Worm (Caenorhabditis elegans) whole organism, L2 larva: ENCODE results near the gene tat-1.

Experiments
- F13H6.1 ChIP-seq: sonication (generic microtip); optimal IDR thresholded peaks from 2 replicates; lab custom pipeline; 2016; ENCODE audit warnings: missing genetic modification characterization, missing compliant biosample characterization
- R02D3.7 ChIP-seq: fragments of 150-350 bp; optimal IDR thresholded peaks from 2 replicates; lab custom pipeline; 2014; ENCODE audit warnings: missing biosample characterization, missing genetic modification characterization
- Y55F3AM.14 ChIP-seq: fragments of 200-800 bp; sonication (Bioruptor generic); optimal IDR thresholded peaks from 2 replicates; lab custom pipeline; 2018; ENCODE audit warnings: mild to moderate bottlenecking, missing genetic modification characterization, missing compliant biosample characterization
- alr-1 ChIP-seq: fragments of 150-350 bp; optimal IDR thresholded peaks from 2 replicates; lab custom pipeline; 2014; ENCODE audit warnings: missing biosample characterization, missing genetic modification characterization
- aly-2 ChIP-seq: fragments of 150-350 bp; optimal IDR thresholded peaks from 2 replicates; lab custom pipeline; 2014; ENCODE audit warnings: missing biosample characterization, missing genetic modification characterization
- blmp-1 ChIP-seq: sonication (generic microtip); optimal IDR thresholded peaks from 2 replicates; lab custom pipeline; 2017; ENCODE audit warnings: missing genetic modification characterization, mild to moderate bottlenecking, missing compliant biosample characterization, antibody characterized with exemption, moderate library complexity; ENCODE audit not compliant: insufficient read depth
- ceh-16 ChIP-seq: fragments of 150-350 bp; optimal IDR thresholded peaks from 2 replicates; lab custom pipeline; 2014; ENCODE audit warnings: missing biosample characterization, missing genetic modification characterization
- ceh-82 ChIP-seq: fragments of 150-350 bp; optimal IDR thresholded peaks from 2 replicates; lab custom pipeline; 2014; ENCODE audit warnings: missing biosample characterization, missing genetic modification characterization
- dmd-4 ChIP-seq: sonication (generic microtip); optimal IDR thresholded peaks from 2 replicates; lab custom pipeline; 2017; ENCODE audit warnings: missing biosample characterization, missing genetic modification characterization
- egl-27 ChIP-seq: sonication (generic microtip); optimal IDR thresholded peaks from 3 replicates; lab custom pipeline; 2017; ENCODE audit warnings: missing biosample characterization, missing genetic modification reagents, missing genetic modification characterization
- elt-1 ChIP-seq: fragments of 150-350 bp; optimal IDR thresholded peaks from 2 replicates; lab custom pipeline; 2014; ENCODE audit warnings: missing biosample characterization, missing genetic modification characterization
- elt-3 ChIP-seq: sonication (generic microtip); optimal IDR thresholded peaks from 2 replicates; lab custom pipeline; 2017; ENCODE audit warnings: missing biosample characterization, missing genetic modification characterization
- fos-1 ChIP-seq: fragments of 150-350 bp; optimal IDR thresholded peaks from 2 replicates; lab custom pipeline; 2014; ENCODE audit warnings: missing biosample characterization, missing genetic modification characterization
- gmeb-1 ChIP-seq: fragments of 150-350 bp; optimal IDR thresholded peaks from 2 replicates; lab custom pipeline; 2014; ENCODE audit warnings: missing biosample characterization, missing genetic modification characterization
- lin-11 ChIP-seq: fragments of 150-350 bp; sonication (generic microtip); optimal IDR thresholded peaks from 2 replicates; lab custom pipeline; 2014; ENCODE audit warnings: missing biosample characterization, missing genetic modification characterization, inconsistent platforms, mixed read lengths
- lin-13 ChIP-seq: fragments of 150-350 bp; optimal IDR thresholded peaks from 2 replicates; lab custom pipeline; 2014; ENCODE audit warnings: missing biosample characterization, missing genetic modification reagents, missing genetic modification characterization
- lsy-2 ChIP-seq, 2 experiments: fragments of 150-350 bp in 1 of 2; sonication (generic microtip) in 1 of 2; optimal IDR thresholded peaks; 2 replicates each; lab custom pipeline; 2014 to 2017; ENCODE audit warnings: missing biosample characterization in 2 of 2, missing genetic modification characterization in 2 of 2
- mab-5 ChIP-seq: fragments of 150-350 bp; optimal IDR thresholded peaks from 2 replicates; lab custom pipeline; 2014; ENCODE audit warnings: missing biosample characterization, missing genetic modification characterization
- mbf-1 ChIP-seq: sonication (generic microtip); optimal IDR thresholded peaks from 2 replicates; lab custom pipeline; 2017; ENCODE audit warnings: missing biosample characterization, missing genetic modification characterization
- nhr-12 ChIP-seq: fragments of 150-350 bp; optimal IDR thresholded peaks from 2 replicates; lab custom pipeline; 2014; ENCODE audit warnings: missing biosample characterization, missing genetic modification characterization
- nhr-21 ChIP-seq: fragments of 150-350 bp; optimal IDR thresholded peaks from 2 replicates; lab custom pipeline; 2014; ENCODE audit warnings: missing biosample characterization, missing genetic modification characterization
- nhr-23 ChIP-seq: fragments of 150-350 bp; optimal IDR thresholded peaks from 2 replicates; lab custom pipeline; 2014; ENCODE audit warnings: missing biosample characterization, missing genetic modification reagents, missing genetic modification characterization
- nhr-237 ChIP-seq: fragments of 150-350 bp; optimal IDR thresholded peaks from 2 replicates; lab custom pipeline; 2014; ENCODE audit warnings: missing biosample characterization, missing genetic modification characterization
- nhr-77 ChIP-seq: fragments of 150-350 bp; optimal IDR thresholded peaks from 2 replicates; lab custom pipeline; 2014; ENCODE audit warnings: missing biosample characterization, missing genetic modification characterization
- peb-1 ChIP-seq: fragments of 150-350 bp; optimal IDR thresholded peaks from 2 replicates; lab custom pipeline; 2014; ENCODE audit warnings: missing biosample characterization, missing genetic modification characterization
- sem-4 ChIP-seq: fragments of 150-350 bp; optimal IDR thresholded peaks from 2 replicates; lab custom pipeline; 2014; ENCODE audit warnings: missing biosample characterization, missing genetic modification reagents, missing genetic modification characterization
- sma-3 ChIP-seq: sonication (generic microtip); optimal IDR thresholded peaks from 2 replicates; lab custom pipeline; 2016; ENCODE audit warnings: missing genetic modification reagents, missing genetic modification characterization, missing compliant biosample characterization
- sma-9 ChIP-seq, 2 experiments: fragments of 150-350 bp in 1 of 2; sonication (generic microtip) in 1 of 2; optimal IDR thresholded peaks; 2 replicates each; lab custom pipeline; 2014 to 2016; ENCODE audit warnings: missing genetic modification characterization in 2 of 2, mild to moderate bottlenecking in 1 of 2, missing biosample characterization in 1 of 2, missing compliant biosample characterization in 1 of 2, missing genetic modification reagents in 1 of 2, moderate library complexity in 1 of 2
- snpc-4 ChIP-seq: fragments of 150-350 bp; optimal IDR thresholded peaks from 2 replicates; lab custom pipeline; 2014; ENCODE audit warnings: missing biosample characterization, missing genetic modification characterization
- unc-39 ChIP-seq: fragments of 150-350 bp; optimal IDR thresholded peaks from 2 replicates; lab custom pipeline; 2014; ENCODE audit warnings: missing biosample characterization, missing genetic modification characterization
- unc-55 ChIP-seq: fragments of 150-350 bp; sonication (generic microtip); optimal IDR thresholded peaks from 3 replicates; lab custom pipeline; 2014; ENCODE audit warnings: missing biosample characterization, missing genetic modification reagents, missing genetic modification characterization
- ztf-1 ChIP-seq: fragments of 200-800 bp; sonication (Bioruptor generic); conservative IDR thresholded peaks from 2 replicates; pipeline ENCODE4 v1.3.6; 2022; ENCODE audit warnings: missing genetic modification characterization, missing compliant biosample characterization
- ztf-11 ChIP-seq: sonication (generic microtip); optimal IDR thresholded peaks from 2 replicates; lab custom pipeline; 2017; ENCODE audit warnings: missing biosample characterization, missing genetic modification characterization
- ztf-4 ChIP-seq: fragments of 150-350 bp; optimal IDR thresholded peaks from 2 replicates; lab custom pipeline; 2014; ENCODE audit warnings: missing biosample characterization, missing genetic modification characterization

tat-1 gene

DNA sequence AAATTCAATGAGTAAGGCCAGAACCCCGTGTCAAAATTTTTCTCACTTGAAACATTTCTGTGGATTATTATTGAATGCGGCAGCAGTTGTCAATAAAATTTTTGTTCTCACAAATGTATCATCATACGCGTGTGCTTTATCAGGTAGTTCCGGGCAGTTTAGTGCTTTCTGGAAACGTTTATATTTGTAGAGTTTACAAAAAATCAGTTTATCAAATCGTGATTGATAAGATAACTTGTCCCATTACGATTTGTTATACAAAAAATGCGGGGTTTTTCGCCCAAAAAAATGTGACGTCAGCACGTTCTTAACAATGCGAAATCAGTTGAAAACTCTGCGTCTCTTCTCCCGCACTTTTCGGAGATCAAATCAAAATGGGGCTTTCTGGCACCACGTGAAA lies 23.7 kb upstream of the tat-1 start:
- TF ChIP-seq ztf-4 (tag; lab: Kevin White, UChicago) (no peak), sma-9 (GFP tag; optimal IDR thresholded peaks at IDR 0.05; lab: Kevin White, UChicago) (peak; percentile 37), sma-9 (tag; optimal IDR thresholded peaks at IDR 0.05; lab: Kevin White, UChicago) (no peak), fos-1 (tag; lab: Kevin White, UChicago) (peak; percentile 28)

DNA sequence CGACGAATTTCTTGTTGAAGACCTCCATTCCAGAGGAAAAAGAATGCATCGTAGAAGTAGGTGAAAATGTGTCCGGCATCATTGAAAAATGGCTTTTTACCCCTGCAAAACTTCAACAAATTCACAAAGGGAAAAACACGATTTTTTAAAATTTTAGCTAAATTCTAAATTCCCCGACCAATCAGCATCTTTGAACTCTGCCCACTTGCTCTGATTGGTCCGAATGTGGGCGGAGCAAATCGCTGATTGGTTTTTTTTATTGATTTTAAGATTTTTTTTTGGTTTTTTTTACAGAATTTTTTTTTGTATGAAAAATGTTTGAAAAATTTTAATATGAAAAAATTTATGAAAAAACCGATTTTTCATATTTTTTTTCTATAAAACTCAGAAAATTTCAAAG lies 22.4 kb upstream of the tat-1 start:
- TF ChIP-seq unc-55 (GFP tag; lab: Kevin White, UChicago) (no peak), nhr-237 (tag; lab: Kevin White, UChicago) (no peak), unc-39 (tag; lab: Kevin White, UChicago) (no peak), R02D3.7 (no peak), mab-5 (no peak), alr-1 (tag; lab: Kevin White, UChicago) (no peak), F13H6.1 (tag; lab: Kevin White, UChicago) (no peak), nhr-21 (tag; lab: Kevin White, UChicago) (no peak), mbf-1 (no peak), peb-1 (tag; lab: Kevin White, UChicago) (no peak), egl-27 (tag; lab: Kevin White, UChicago) (no peak), aly-2 (tag; lab: Kevin White, UChicago) (no peak), sma-9 (GFP tag; optimal IDR thresholded peaks at IDR 0.05; lab: Kevin White, UChicago) (no peak), sma-9 (tag; optimal IDR thresholded peaks at IDR 0.05; lab: Kevin White, UChicago) (no peak), gmeb-1 (tag; lab: Kevin White, UChicago) (no peak), ztf-11 (no peak)

DNA sequence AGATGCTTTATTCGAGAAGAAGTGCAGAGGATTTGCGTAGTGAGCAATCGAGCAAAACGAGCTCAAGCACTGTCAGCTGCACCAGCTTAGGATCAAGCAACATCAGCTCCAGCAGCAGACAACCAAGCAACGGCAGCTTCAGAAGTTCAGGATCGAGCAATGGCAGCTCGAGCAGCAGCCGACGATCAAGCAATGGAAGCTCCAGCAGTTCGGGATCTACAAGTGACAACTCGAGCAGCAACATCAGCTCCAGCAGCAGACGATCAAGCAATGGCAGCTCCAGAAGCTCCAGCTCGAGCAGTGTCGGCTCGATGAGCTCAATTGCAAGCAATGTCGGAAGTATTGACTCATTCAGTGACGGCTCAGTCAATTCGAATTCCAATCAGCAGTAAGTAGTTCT lies 17.5 kb upstream of the tat-1 start:
- no peak for TF ChIP-seq blmp-1 (tag; lab: Kevin White, UChicago)

ce11 chrIII:12437020-12437419 lies 15.5 kb upstream of the tat-1 start:
- no peak for TF ChIP-seq lsy-2 (tag; optimal IDR thresholded peaks at IDR 0.05; lab: Kevin White, UChicago)
- no peak for TF ChIP-seq snpc-4 (tag; lab: Kevin White, UChicago)
- TF ChIP-seq ztf-1, result no peak
- no peak for TF ChIP-seq sma-3
- no peak for TF ChIP-seq egl-27 (tag; lab: Kevin White, UChicago)
- TF ChIP-seq ceh-16, result no peak
- no peak for TF ChIP-seq elt-1 (tag; lab: Kevin White, UChicago)
- no peak for TF ChIP-seq nhr-77 (tag; lab: Kevin White, UChicago)
- no peak for TF ChIP-seq lin-13 (GFP tag; lab: Kevin White, UChicago)
- TF ChIP-seq alr-1 (tag; lab: Kevin White, UChicago), result no peak
- TF ChIP-seq dmd-4, result no peak
- TF ChIP-seq ceh-82 (tag; lab: Kevin White, UChicago), result no peak
- no peak for TF ChIP-seq sem-4 (tag; lab: Kevin White, UChicago)
- TF ChIP-seq ztf-11, result no peak
- no peak for TF ChIP-seq lin-11
- TF ChIP-seq elt-3 (tag; lab: Kevin White, UChicago), result no peak
- TF ChIP-seq aly-2 (tag; lab: Kevin White, UChicago), result no peak
- TF ChIP-seq Y55F3AM.14, result no peak
- no peak for TF ChIP-seq nhr-21 (tag; lab: Kevin White, UChicago)
- TF ChIP-seq nhr-23 (tag; lab: Kevin White, UChicago), result no peak

DNA sequence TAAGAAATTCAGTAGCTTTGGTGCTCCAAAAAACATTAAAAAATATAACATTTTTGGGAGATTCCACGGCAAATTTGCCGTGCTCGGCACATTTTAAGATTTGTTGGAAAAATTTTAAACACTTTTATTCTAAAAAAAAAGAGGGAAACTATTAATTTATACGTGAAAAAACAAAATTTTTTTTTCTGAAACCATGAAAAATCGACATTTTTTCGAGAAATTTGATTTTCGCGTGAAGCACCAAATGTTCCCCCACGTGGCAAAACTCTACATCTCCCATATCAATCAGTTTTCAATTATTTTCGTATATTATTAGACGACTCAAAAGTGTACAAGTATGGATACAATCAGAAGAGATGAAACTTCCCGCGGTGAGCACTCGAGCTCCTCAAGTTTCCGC lies 14.7 kb upstream of the tat-1 start, which contains the start of gene fbxa-218:
Gene fbxa-218 (plus strand): TSS at position 301 of the 400 bp plus-strand sequence.
- TF ChIP-seq fos-1 (tag; lab: Kevin White, UChicago) (no peak), gmeb-1 (tag; lab: Kevin White, UChicago) (no peak), lin-13 (GFP tag; lab: Kevin White, UChicago) (no peak), ztf-1 (no peak), nhr-12 (tag; lab: Kevin White, UChicago) (no peak), sem-4 (tag; lab: Kevin White, UChicago) (no peak), R02D3.7 (no peak), nhr-21 (tag; lab: Kevin White, UChicago) (no peak)
- TF ChIP-seq, all 48 proteins: peak for 0
